Fruit fly (Drosophila melanogaster): ENCODE data around the gene CG5953.
A peak's percentile ranks its signal among the peaks of the same experiment; 100 is the strongest.

CG5953 gene

dm6 chr2L:16491123-16491751, 41.4 kb downstream of the CG5953 start, which contains the start of gene Tpr2 (continued):
- TF ChIP-seq CG34422 (GFP tag; IDR thresholded peaks at IDR 0.05) (no peak), mld (GFP tag; IDR thresholded peaks at IDR 0.05; ENCODE audit: partially characterized antibody) (0 out of 3 replicates have a peak, but pooled peaks have one; percentile 32), zfh2 (GFP tag; optimal IDR thresholded peaks at IDR 0.05) (peak; percentile 11), mam (GFP tag; optimal IDR thresholded peaks at IDR 0.05) (peak; percentile 42), ken (GFP tag; IDR thresholded peaks at IDR 0.05) (no peak), CG3847 (GFP tag; IDR thresholded peaks at IDR 0.05) (peak; percentile 65), CG6654 (GFP tag; optimal IDR thresholded peaks at IDR 0.05) (no peak), CG1792 (GFP tag; optimal IDR thresholded peaks at IDR 0.05) (no peak), Xbp1 (GFP tag; optimal IDR thresholded peaks at IDR 0.05) (peak; percentile 56), CG10147 (GFP tag; optimal IDR thresholded peaks at IDR 0.05) (peak; percentile 21), CG6813 (GFP tag; optimal IDR thresholded peaks at IDR 0.05) (no peak), tx (GFP tag; optimal IDR thresholded peaks at IDR 0.05) (peak; percentile 31), CG7839 (tag; optimal IDR thresholded peaks at IDR 0.05) (peak; percentile 45), fd96Cb (tag; optimal IDR thresholded peaks at IDR 0.05) (no peak), Adf1 (GFP tag; IDR thresholded peaks at IDR 0.05) (0 out of 2 replicates have a peak, but pooled peaks have one; percentile 17), Sry-δ (GFP tag; optimal IDR thresholded peaks at IDR 0.05) (peak; percentile 99), CTCF (GFP tag; optimal IDR thresholded peaks at IDR 0.05) (peak; percentile 70), CG4424 (GFP tag; optimal IDR thresholded peaks at IDR 0.05) (no peak), CG2129 (GFP tag; IDR thresholded peaks at IDR 0.05; ENCODE audit: partially characterized antibody) (peak; percentile 97), CG16779 (GFP tag; IDR thresholded peaks at IDR 0.05) (no peak), CG14965 (GFP tag; optimal IDR thresholded peaks at IDR 0.05; ENCODE audit: borderline replicate concordance) (no peak), dysf (GFP tag; IDR thresholded peaks at IDR 0.05) (peak; percentile 39; the same call in 1 of the 3 replicates), ase (GFP tag; IDR thresholded peaks at IDR 0.05) (0 out of 3 replicates have a peak, but pooled peaks have one; percentile 32), Deaf1 (tag; optimal IDR thresholded peaks at IDR 0.05) (peak; percentile 26), bowl (GFP tag; IDR thresholded peaks at IDR 0.05) (no peak), CG7556 (GFP tag; optimal IDR thresholded peaks at IDR 0.05) (peak; percentile 10), C15 (GFP tag; IDR thresholded peaks at IDR 0.05) (no peak), crc (GFP tag; optimal IDR thresholded peaks at IDR 0.05) (no peak), CG8944 (GFP tag; optimal IDR thresholded peaks at IDR 0.05) (peak; percentile 7), CG10543 (GFP tag; optimal IDR thresholded peaks at IDR 0.05) (peak; percentile 85), Nf-YA (GFP tag; IDR thresholded peaks at IDR 0.05) (no peak), wdn (GFP tag; IDR thresholded peaks at IDR 0.05) (no peak), odd (GFP tag; optimal IDR thresholded peaks at IDR 0.05) (peak; percentile 50), ham (GFP tag; IDR thresholded peaks at IDR 0.05) (no peak), CG6175 (GFP tag; IDR thresholded peaks at IDR 0.05) (no peak), aop (GFP tag; IDR thresholded peaks at IDR 0.05) (no peak), kay (GFP tag; optimal IDR thresholded peaks at IDR 0.05) (no peak), al (GFP tag; IDR thresholded peaks at IDR 0.05) (0 out of 2 replicates have a peak, but pooled peaks have one; percentile 16), CG12659 (GFP tag; optimal IDR thresholded peaks at IDR 0.05) (peak; percentile 87), CG6689 (GFP tag; IDR thresholded peaks at IDR 0.05) (no peak), CG7786 (GFP tag; optimal IDR thresholded peaks at IDR 0.05) (peak; percentile 30), prd (optimal IDR thresholded peaks at IDR 0.05) (no peak), prd (GFP tag; IDR thresholded peaks at IDR 0.05) (peak; percentile 49; the same call in 1 of the 3 replicates), CG15696 (tag; optimal IDR thresholded peaks at IDR 0.05) (peak; percentile 29), kni (GFP tag; optimal IDR thresholded peaks at IDR 0.05) (peak; percentile 39), rib (GFP tag; IDR thresholded peaks at IDR 0.05) (0 out of 2 replicates have a peak, but pooled peaks have one; percentile 35), CG8388 (GFP tag; optimal IDR thresholded peaks at IDR 0.05) (peak; percentile 27), vvl (GFP tag; IDR thresholded peaks at IDR 0.05) (peak; percentile 80), hb (GFP tag; IDR thresholded peaks at IDR 0.05; ENCODE audit: partially characterized antibody) (peak; percentile 80), run (tag; optimal IDR thresholded peaks at IDR 0.05) (peak; percentile 76), CG13123 (GFP tag; optimal IDR thresholded peaks at IDR 0.05) (peak; percentile 4)
